Fruit fly (Drosophila melanogaster) whole organism, adult: ENCODE results near the gene mop.

Experiments
- CG12768 ChIP-seq: fragments of 200-800 bp; sonication (Bioruptor generic); optimal IDR thresholded peaks from 2 replicates; lab custom pipeline; 2017; ENCODE audit warnings: missing biosample characterization, missing genetic modification characterization, mild to moderate bottlenecking, moderate library complexity, missing genetic modification reagents
- CG14711 ChIP-seq: fragments of 200-800 bp; sonication (Bioruptor generic); optimal IDR thresholded peaks from 2 replicates; lab custom pipeline; 2018; ENCODE audit warnings: missing biosample characterization, mild to moderate bottlenecking, missing genetic modification characterization, moderate library complexity
- CG1620 ChIP-seq: fragments of 200-800 bp; sonication (Bioruptor generic); optimal IDR thresholded peaks from 2 replicates; lab custom pipeline; 2016; ENCODE audit warnings: missing biosample characterization, missing genetic modification characterization
- CG33017 ChIP-seq: fragments of 200-800 bp; sonication (Bioruptor generic); optimal IDR thresholded peaks from 2 replicates; lab custom pipeline; 2018; ENCODE audit warnings: missing biosample characterization, mild to moderate bottlenecking, missing genetic modification characterization, moderate library complexity
- CG5204 ChIP-seq: fragments of 200-800 bp; sonication (Bioruptor generic); optimal IDR thresholded peaks from 2 replicates; lab custom pipeline; 2016; ENCODE audit warnings: missing biosample characterization, missing genetic modification characterization
- CG7101 ChIP-seq: fragments of 200-800 bp; sonication (Bioruptor generic); optimal IDR thresholded peaks from 2 replicates; lab custom pipeline; 2018; ENCODE audit warnings: missing biosample characterization, mild to moderate bottlenecking, missing genetic modification characterization, moderate library complexity
- Clk ChIP-seq: fragments of 200-800 bp; sonication (Bioruptor generic); optimal IDR thresholded peaks from 2 replicates; lab custom pipeline; 2017; ENCODE audit warnings: missing biosample characterization, missing genetic modification characterization
- bab1 ChIP-seq: fragments of 200-800 bp; sonication (Bioruptor generic); optimal IDR thresholded peaks from 3 replicates; lab custom pipeline; 2019; ENCODE audit warnings: missing biosample characterization, mild to moderate bottlenecking, missing genetic modification characterization, moderate library complexity
- cic ChIP-seq: fragments of 200-800 bp; sonication (Bioruptor generic); optimal IDR thresholded peaks from 2 replicates; lab custom pipeline; 2017; ENCODE audit warnings: missing biosample characterization, mild to moderate bottlenecking, missing genetic modification characterization, moderate library complexity
- cnc ChIP-seq, 2 experiments: fragments of >200 bp; optimal IDR thresholded peaks; 2 replicates each; lab custom pipeline; 2017
- kay ChIP-seq: fragments of 200-800 bp; sonication (Bioruptor generic); peaks from one replicate; lab custom pipeline; 2016; ENCODE audit warnings: missing biosample characterization, missing genetic modification characterization, borderline replicate concordance
- ovo ChIP-seq: fragments of 200-800 bp; sonication (Bioruptor generic); optimal IDR thresholded peaks from 2 replicates; lab custom pipeline; 2016; ENCODE audit warnings: missing biosample characterization, missing genetic modification characterization
- pad ChIP-seq: fragments of 200-800 bp; sonication (Bioruptor generic); optimal IDR thresholded peaks from 3 replicates; lab custom pipeline; 2017; ENCODE audit warnings: missing biosample characterization, missing genetic modification characterization, mild to moderate bottlenecking, moderate library complexity, missing genetic modification reagents
- tj ChIP-seq: fragments of 200-800 bp; sonication (Bioruptor generic); optimal IDR thresholded peaks from 3 replicates; lab custom pipeline; 2017; ENCODE audit warnings: missing biosample characterization, mild to moderate bottlenecking, missing genetic modification characterization, moderate library complexity

DNA sequence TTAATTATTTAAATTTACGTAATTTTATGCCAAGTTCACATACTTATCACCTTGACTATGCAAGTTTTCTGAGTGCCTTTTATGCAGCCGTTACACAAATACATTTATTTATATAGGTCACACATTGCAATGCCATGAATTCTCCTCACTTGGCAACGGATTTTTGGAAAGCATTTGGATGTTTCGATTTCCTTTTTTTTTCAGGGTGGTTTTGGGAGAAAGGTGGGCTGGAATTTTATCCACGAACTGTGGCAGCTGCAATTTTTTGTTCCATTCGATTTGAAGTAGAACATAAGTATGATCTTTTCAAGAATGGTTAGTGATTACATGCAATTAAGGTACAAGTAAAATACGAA lies 5.9 kb upstream of the mop start:
- TF ChIP-seq CG33017 (tag; lab: Kevin White, UChicago) = no peak
- no peak for TF ChIP-seq tj (GFP tag; lab: Kevin White, UChicago)
- TF ChIP-seq CG5204 (GFP tag; lab: Kevin White, UChicago) = no peak
- no peak for TF ChIP-seq ovo (GFP tag; lab: Kevin White, UChicago)
- TF ChIP-seq cnc (optimal IDR thresholded peaks at IDR 0.05; lab: Kevin White, UChicago) = no peak
- TF ChIP-seq bab1 (GFP tag; lab: Kevin White, UChicago) = no peak
- TF ChIP-seq Clk (GFP tag; lab: Kevin White, UChicago) = no peak
- no peak for TF ChIP-seq CG14711 (tag; lab: Kevin White, UChicago)
- TF ChIP-seq CG12768 (GFP tag; lab: Kevin White, UChicago) = no peak
- TF ChIP-seq cic (GFP tag; lab: Kevin White, UChicago) = no peak
- no peak for TF ChIP-seq pad (GFP tag; lab: Kevin White, UChicago)
- TF ChIP-seq kay (GFP tag; lab: Kevin White, UChicago) = peak; percentile 66
- TF ChIP-seq CG1620 (GFP tag; lab: Kevin White, UChicago) = no peak
- TF ChIP-seq CG7101 = no peak
